Worm (Caenorhabditis elegans) whole organism, L1 larva: ENCODE results near the gene Y70G10A.4.
A peak's percentile ranks its signal among the peaks of the same experiment; 100 is the strongest.

ENCODE experiments used
- F16B12.6 ChIP-seq: fragments of 150-350 bp; optimal IDR thresholded peaks from 2 replicates; lab custom pipeline; 2014; ENCODE audit warnings: missing biosample characterization, missing genetic modification characterization
- fkh-4 ChIP-seq: sonication (generic microtip); optimal IDR thresholded peaks from 2 replicates; lab custom pipeline; 2016; ENCODE audit warnings: missing compliant biosample characterization, missing genetic modification characterization, borderline replicate concordance
- jun-1 ChIP-seq: fragments of 150-350 bp; optimal IDR thresholded peaks from 2 replicates; lab custom pipeline; 2014; ENCODE audit warnings: missing biosample characterization, missing genetic modification reagents, missing genetic modification characterization
- lin-15B ChIP-seq: fragments of 150-350 bp; sonication (generic microtip); optimal IDR thresholded peaks from 3 replicates; lab custom pipeline; 2014; ENCODE audit warnings: missing biosample characterization, missing genetic modification characterization
- mab-9 ChIP-seq: fragments of 200-800 bp; sonication (Bioruptor generic); IDR thresholded peaks from 2 replicates; pipeline ENCODE4 v1.3.6; 2022; ENCODE audit warnings: missing genetic modification reagents, missing genetic modification characterization, missing compliant biosample characterization
- nhr-237 ChIP-seq: fragments of 150-350 bp; optimal IDR thresholded peaks from 2 replicates; lab custom pipeline; 2014; ENCODE audit warnings: missing biosample characterization, missing genetic modification characterization
- nhr-90 ChIP-seq: sonication (generic microtip); optimal IDR thresholded peaks from 2 replicates; lab custom pipeline; 2016; ENCODE audit warnings: mild to moderate bottlenecking, missing genetic modification characterization, missing compliant biosample characterization; ENCODE audit not compliant: poor library complexity
- pag-3 ChIP-seq: sonication (generic microtip); optimal IDR thresholded peaks from 2 replicates; lab custom pipeline; 2017; ENCODE audit warnings: missing genetic modification characterization, mild to moderate bottlenecking, missing compliant biosample characterization, antibody characterized with exemption, borderline replicate concordance; ENCODE audit not compliant: insufficient read depth
- pqm-1 ChIP-seq: sonication (generic microtip); optimal IDR thresholded peaks from 3 replicates; lab custom pipeline; 2017; ENCODE audit warnings: missing biosample characterization, missing genetic modification characterization
- unc-86 ChIP-seq: sonication (generic microtip); optimal IDR thresholded peaks from 2 replicates; lab custom pipeline; 2016; ENCODE audit warnings: missing genetic modification characterization, missing compliant biosample characterization

- TF ChIP-seq nhr-90 (tag; lab: Kevin White, UChicago) (peak; percentile 77), fkh-4 (tag; lab: Kevin White, UChicago) (no peak), unc-86 (tag; lab: Kevin White, UChicago) (peak; percentile 60), pag-3 (tag; lab: Kevin White, UChicago) (no peak), jun-1 (tag; lab: Kevin White, UChicago) (peak; percentile 50), nhr-237 (peak; percentile 38), mab-9 (GFP tag; lab: Robert Waterston, UW) (no peak), pqm-1 (no peak), F16B12.6 (tag; lab: Kevin White, UChicago) (peak; percentile 53), lin-15B (tag; lab: Kevin White, UChicago) (peak; percentile 89)
Observed at ce11 chrIII:10218587-10218986, 3.4 kb upstream of the Y70G10A.4 start, which contains the start of the genes rde-4 and cox-14.
